Fruit fly (Drosophila melanogaster) whole organism, embryonic: Measurements from ENCODE around the gene Jhbp3.

ENCODE experiments used
- CG11398 ChIP-seq: fragments of 200-800 bp; sonication (Bioruptor generic); optimal IDR thresholded peaks from 2 replicates; lab custom pipeline; 2016; ENCODE audit warnings: missing biosample characterization, missing genetic modification characterization
- CG13296 ChIP-seq: fragments of 200-800 bp; sonication (Bioruptor generic); optimal IDR thresholded peaks from 3 replicates; lab custom pipeline; 2018; ENCODE audit warnings: missing biosample characterization, mild to moderate bottlenecking, missing genetic modification characterization
- CG8359 ChIP-seq: fragments of 200-800 bp; sonication (Bioruptor generic); optimal IDR thresholded peaks from 2 replicates; lab custom pipeline; 2017; ENCODE audit warnings: missing biosample characterization, mild to moderate bottlenecking, missing genetic modification characterization, borderline replicate concordance
- Hr78 ChIP-seq, 2 experiments: fragments of 200-800 bp in 1 of 2; fragments of >200 bp in 1 of 2; sonication (Bioruptor generic) in 1 of 2; optimal IDR thresholded peaks; 2 replicates each; lab custom pipeline; 2017 to 2019; ENCODE audit warnings: missing biosample characterization in 2 of 2, missing genetic modification characterization in 2 of 2, mild to moderate bottlenecking in 1 of 2, moderate library complexity in 1 of 2
- Sry-β ChIP-seq: fragments of 200-800 bp; sonication (Bioruptor generic); optimal IDR thresholded peaks from 2 replicates; lab custom pipeline; 2018; ENCODE audit warnings: missing biosample characterization, mild to moderate bottlenecking, missing genetic modification characterization, moderate library complexity
- Ssrp ChIP-seq: fragments of 200-800 bp; sonication (Bioruptor generic); optimal IDR thresholded peaks from 2 replicates; lab custom pipeline; 2018; ENCODE audit warnings: missing biosample characterization, mild to moderate bottlenecking, missing genetic modification characterization, moderate library complexity

DNA sequence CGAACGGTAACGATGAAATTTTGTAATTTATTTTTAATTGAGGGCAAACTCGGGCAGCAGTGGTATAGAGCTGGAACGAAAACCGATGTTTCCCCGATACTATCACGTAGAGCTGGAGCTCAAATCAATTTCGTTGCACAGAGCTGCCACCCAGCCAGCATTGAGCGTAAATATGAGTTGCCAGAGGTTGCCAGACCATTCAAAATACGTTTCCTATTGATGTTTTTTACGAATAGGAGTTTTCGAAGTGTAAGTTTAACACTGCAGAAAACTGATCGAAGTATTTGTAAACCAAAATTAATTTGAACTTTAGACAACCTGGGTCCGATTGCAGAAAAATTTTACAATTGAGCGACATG, 2.5 kb downstream of the Jhbp3 start, which contains the start of gene Ubc6:
- no peak for TF ChIP-seq Hr78 (GFP tag; optimal IDR thresholded peaks at IDR 0.05; lab: Kevin White, UChicago)
- peak; percentile 8 for TF ChIP-seq Ssrp (tag; lab: Kevin White, UChicago)
- TF ChIP-seq Sry-β (GFP tag; lab: Kevin White, UChicago), result peak; percentile 13
- no peak for TF ChIP-seq CG13296
- TF ChIP-seq CG11398 (GFP tag; lab: Kevin White, UChicago), result peak; percentile 44
- no peak for TF ChIP-seq CG8359 (GFP tag; lab: Kevin White, UChicago)
